Worm (Caenorhabditis elegans): Measurements from ENCODE around the gene C32B5.13.
A peak's percentile ranks its signal among the peaks of the same experiment; 100 is the strongest.

The C32B5.13 gene

ce11 chrII:920326-920725 lies 41.5 kb downstream of the C32B5.13 start:
- TF ChIP-seq ham-2 (GFP tag; optimal IDR thresholded peaks at IDR 0.05) (no peak), bed-3 (GFP tag; optimal IDR thresholded peaks at IDR 0.05) (no peak), elt-3 (tag; optimal IDR thresholded peaks at IDR 0.05) (no peak), ceh-83 (GFP tag; optimal IDR thresholded peaks at IDR 0.05) (no peak), cnd-1 (tag; optimal IDR thresholded peaks at IDR 0.05) (no peak), mls-2 (tag; optimal IDR thresholded peaks at IDR 0.05) (no peak), lin-32 (GFP tag; optimal IDR thresholded peaks at IDR 0.05) (no peak), nhr-237 (tag; optimal IDR thresholded peaks at IDR 0.05) (no peak), ceh-39 (tag; optimal IDR thresholded peaks at IDR 0.05) (no peak), blmp-1 (tag; optimal IDR thresholded peaks at IDR 0.05) (no peak), lin-13 (tag; optimal IDR thresholded peaks at IDR 0.05) (no peak), tbx-8 (GFP tag; optimal IDR thresholded peaks at IDR 0.05) (no peak), nhr-2 (tag; optimal IDR thresholded peaks at IDR 0.05) (no peak)

DNA sequence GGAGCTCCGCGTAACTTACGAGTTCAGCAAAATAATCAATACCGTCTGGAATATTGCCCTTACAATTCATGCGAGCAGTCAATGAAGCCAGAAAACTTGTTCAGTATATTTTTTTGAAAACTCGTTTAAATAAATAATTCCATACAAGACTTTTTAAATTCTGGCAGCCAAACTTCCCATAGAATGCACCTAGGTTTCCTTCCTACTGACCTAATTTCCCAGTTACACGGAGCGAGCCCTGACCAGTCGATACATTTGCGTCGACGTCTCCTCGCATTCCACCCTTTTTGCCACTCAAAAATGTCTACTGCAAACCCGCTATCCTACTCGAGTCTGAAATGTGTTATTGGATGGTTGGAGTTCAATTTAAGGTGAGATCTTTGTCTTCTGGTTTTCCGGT lies 44.5 kb downstream of the C32B5.13 start, which contains the start of gene fbxc-30:
fbxc-30 (plus strand) TSS at position 301 of the 400 bp plus-strand sequence.
- TF ChIP-seq elt-3 (tag; optimal IDR thresholded peaks at IDR 0.05) (no peak), lsy-2 (tag; optimal IDR thresholded peaks at IDR 0.05) (no peak)

ce11 chrII:915780-916179 lies 46.1 kb downstream of the C32B5.13 start, which contains the start of gene fbxc-29:
TSS of gene fbxc-29 (plus strand) at chrII:916080.
- TF ChIP-seq flh-1 (GFP tag; optimal IDR thresholded peaks at IDR 0.05) = no peak
- no peak for TF ChIP-seq tbx-8 (GFP tag; optimal IDR thresholded peaks at IDR 0.05)
- no peak for TF ChIP-seq hlh-1 (tag; optimal IDR thresholded peaks at IDR 0.05)
- TF ChIP-seq nhr-12 (tag; optimal IDR thresholded peaks at IDR 0.05) = no peak
- TF ChIP-seq elt-3 (tag; optimal IDR thresholded peaks at IDR 0.05) = no peak
- TF ChIP-seq lin-32 (GFP tag; optimal IDR thresholded peaks at IDR 0.05) = no peak
- no peak for TF ChIP-seq ceh-39 (tag; optimal IDR thresholded peaks at IDR 0.05)
- TF ChIP-seq mls-2 (tag; optimal IDR thresholded peaks at IDR 0.05) = no peak
- TF ChIP-seq nhr-237 (tag; optimal IDR thresholded peaks at IDR 0.05) = no peak
- no peak for TF ChIP-seq lsy-2 (tag; optimal IDR thresholded peaks at IDR 0.05)
- TF ChIP-seq bed-3 (GFP tag; optimal IDR thresholded peaks at IDR 0.05) = no peak
- TF ChIP-seq ceh-83 (GFP tag; optimal IDR thresholded peaks at IDR 0.05) = no peak
- TF ChIP-seq ces-1 (GFP tag; optimal IDR thresholded peaks at IDR 0.05) = no peak
- no peak for TF ChIP-seq M03D4.4 (tag; optimal IDR thresholded peaks at IDR 0.05)

DNA sequence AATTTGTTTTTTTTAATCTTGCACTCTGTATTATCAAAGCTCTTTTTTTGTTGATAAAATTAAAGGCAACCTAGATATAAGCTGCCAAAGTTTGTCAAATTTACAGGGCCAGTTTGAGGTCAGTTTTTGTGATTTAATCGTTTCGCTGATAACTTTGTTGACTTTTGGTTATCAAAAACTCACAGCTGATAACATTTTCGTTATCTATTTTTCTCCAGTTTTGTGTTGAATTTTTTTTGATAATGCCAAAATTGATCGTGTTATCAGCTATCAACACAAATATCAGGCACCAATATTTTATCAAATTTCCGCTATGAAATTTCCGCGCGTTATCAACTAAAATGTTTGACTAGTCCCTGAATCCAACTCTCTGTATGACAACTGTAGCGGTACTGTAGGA lies 46.7 kb downstream of the C32B5.13 start:
- TF ChIP-seq nhr-76 (tag; optimal IDR thresholded peaks at IDR 0.05) (no peak), flh-1 (GFP tag; optimal IDR thresholded peaks at IDR 0.05) (no peak), ces-1 (GFP tag; optimal IDR thresholded peaks at IDR 0.05) (no peak), elt-1 (tag; optimal IDR thresholded peaks at IDR 0.05; ENCODE audit: borderline replicate concordance, insufficient read depth) (no peak), cnd-1 (tag; optimal IDR thresholded peaks at IDR 0.05) (no peak), zip-8 (tag; optimal IDR thresholded peaks at IDR 0.05) (no peak), unc-120 (tag; optimal IDR thresholded peaks at IDR 0.05; ENCODE audit: poor library complexity, severe bottlenecking) (no peak), nhr-237 (tag; optimal IDR thresholded peaks at IDR 0.05) (no peak), sptf-1 (tag; optimal IDR thresholded peaks at IDR 0.05) (no peak), ceh-83 (GFP tag; optimal IDR thresholded peaks at IDR 0.05) (no peak), nhr-2 (tag; optimal IDR thresholded peaks at IDR 0.05) (no peak), elt-3 (tag; optimal IDR thresholded peaks at IDR 0.05) (no peak), tbx-8 (GFP tag; optimal IDR thresholded peaks at IDR 0.05) (no peak), ham-2 (GFP tag; optimal IDR thresholded peaks at IDR 0.05) (no peak), nhr-28 (tag; optimal IDR thresholded peaks at IDR 0.05) (no peak), M03D4.4 (tag; optimal IDR thresholded peaks at IDR 0.05) (no peak), bed-3 (GFP tag; optimal IDR thresholded peaks at IDR 0.05) (no peak), ceh-43 (GFP tag; optimal IDR thresholded peaks at IDR 0.05) (no peak)

- TF ChIP-seq nhr-28 (tag; optimal IDR thresholded peaks at IDR 0.05) = no peak
- no peak for TF ChIP-seq ceh-43 (GFP tag; optimal IDR thresholded peaks at IDR 0.05)
- no peak for TF ChIP-seq zip-8 (tag; optimal IDR thresholded peaks at IDR 0.05)
- no peak for TF ChIP-seq blmp-1 (tag; optimal IDR thresholded peaks at IDR 0.05)
- TF ChIP-seq lin-32 (GFP tag; optimal IDR thresholded peaks at IDR 0.05) = no peak
- peak; percentile 40 for TF ChIP-seq pha-4 (tag; optimal IDR thresholded peaks at IDR 0.05)
- no peak for TF ChIP-seq ceh-39 (tag; optimal IDR thresholded peaks at IDR 0.05)
- no peak for TF ChIP-seq ztf-11 (tag; optimal IDR thresholded peaks at IDR 0.05)
- TF ChIP-seq ham-2 (GFP tag; optimal IDR thresholded peaks at IDR 0.05) = no peak
- TF ChIP-seq mep-1 (tag; optimal IDR thresholded peaks at IDR 0.05) = peak; percentile 65
- no peak for TF ChIP-seq ceh-83 (GFP tag; optimal IDR thresholded peaks at IDR 0.05)
- TF ChIP-seq lsy-2 (tag; optimal IDR thresholded peaks at IDR 0.05) = peak; percentile 22
Observed at ce11 chrII:913222-913722, 48.6 kb downstream of the C32B5.13 start, which contains the start of gene fbxc-33. TSS of gene fbxc-33 (plus strand) at chrII:913672.
